Worm (Caenorhabditis elegans) whole organism, L3 larva: ENCODE results near the gene tbc-6.
A peak's percentile ranks its signal among the peaks of the same experiment; 100 is the strongest.

Experiments used
- ZK546.5 ChIP-seq: sonication (generic microtip); optimal IDR thresholded peaks from 2 replicates; lab custom pipeline; 2017; ENCODE audit warnings: missing biosample characterization, missing genetic modification characterization
- ceh-16 ChIP-seq: sonication (generic microtip); optimal IDR thresholded peaks from 2 replicates; lab custom pipeline; 2017; ENCODE audit warnings: missing biosample characterization, missing genetic modification characterization
- ceh-28 ChIP-seq: fragments of 150-350 bp; optimal IDR thresholded peaks from 2 replicates; lab custom pipeline; 2014; ENCODE audit warnings: missing biosample characterization, missing genetic modification reagents, missing genetic modification characterization
- ceh-82 ChIP-seq: fragments of 150-350 bp; optimal IDR thresholded peaks from 2 replicates; lab custom pipeline; 2014; ENCODE audit warnings: missing biosample characterization, missing genetic modification characterization
- ceh-9 ChIP-seq: sonication (generic microtip); optimal IDR thresholded peaks from 2 replicates; lab custom pipeline; 2018; ENCODE audit warnings: missing biosample characterization, missing genetic modification characterization
- daf-12 ChIP-seq: fragments of 150-350 bp; optimal IDR thresholded peaks from 2 replicates; lab custom pipeline; 2014; ENCODE audit warnings: missing biosample characterization, missing genetic modification reagents, missing genetic modification characterization
- egl-5 ChIP-seq: fragments of 150-350 bp; optimal IDR thresholded peaks from 2 replicates; lab custom pipeline; 2017; ENCODE audit warnings: missing biosample characterization, missing genetic modification reagents, missing genetic modification characterization, inconsistent platforms
- elt-2 ChIP-seq: sonication (generic microtip); optimal IDR thresholded peaks from 2 replicates; lab custom pipeline; 2016; ENCODE audit warnings: missing genetic modification reagents, mild to moderate bottlenecking, missing genetic modification characterization, missing compliant biosample characterization
- elt-3 ChIP-seq, 3 experiments: fragments of 150-350 bp in 1 of 3; sonication (generic microtip) in 2 of 3; optimal IDR thresholded peaks; 2 replicates in 2 of 3; 4 replicates in 1 of 3; lab custom pipeline; 2014 to 2017; ENCODE audit warnings: missing biosample characterization in 3 of 3, missing genetic modification characterization in 3 of 3
- eor-1 ChIP-seq, 2 experiments: fragments of 150-350 bp; optimal IDR thresholded peaks; 2 replicates each; lab custom pipeline; 2014 to 2018; ENCODE audit warnings: missing biosample characterization in 2 of 2, missing genetic modification characterization in 2 of 2
- fkh-10 ChIP-seq: sonication (generic microtip); optimal IDR thresholded peaks from 2 replicates; lab custom pipeline; 2017; ENCODE audit warnings: missing biosample characterization, missing genetic modification reagents, missing genetic modification characterization
- fkh-2 ChIP-seq: fragments of 150-350 bp; optimal IDR thresholded peaks from 2 replicates; lab custom pipeline; 2014; ENCODE audit warnings: missing biosample characterization, missing genetic modification reagents, missing genetic modification characterization
- fos-1 ChIP-seq: fragments of 150-350 bp; optimal IDR thresholded peaks from 2 replicates; lab custom pipeline; 2014; ENCODE audit warnings: missing biosample characterization, missing genetic modification characterization
- hmg-11 ChIP-seq: sonication (generic microtip); optimal IDR thresholded peaks from 2 replicates; lab custom pipeline; 2016; ENCODE audit warnings: missing genetic modification characterization, missing compliant biosample characterization
- jun-1 ChIP-seq: fragments of 150-350 bp; optimal IDR thresholded peaks from 2 replicates; lab custom pipeline; 2014; ENCODE audit warnings: missing biosample characterization, missing genetic modification reagents, missing genetic modification characterization
- lin-15B ChIP-seq: fragments of 150-350 bp; optimal IDR thresholded peaks from 2 replicates; lab custom pipeline; 2014; ENCODE audit warnings: missing biosample characterization, missing genetic modification characterization
- lin-39 ChIP-seq: fragments of 150-350 bp; optimal IDR thresholded peaks from 2 replicates; lab custom pipeline; 2018; ENCODE audit warnings: missing biosample characterization, missing genetic modification reagents, missing genetic modification characterization
- lsy-12 ChIP-seq: sonication (generic microtip); optimal IDR thresholded peaks from 2 replicates; lab custom pipeline; 2016; ENCODE audit warnings: mild to moderate bottlenecking, missing genetic modification characterization, missing compliant biosample characterization
- mdl-1 ChIP-seq: fragments of 150-350 bp; optimal IDR thresholded peaks from 2 replicates; lab custom pipeline; 2014; ENCODE audit warnings: missing biosample characterization, missing genetic modification characterization
- nfya-1 ChIP-seq: sonication (generic microtip); optimal IDR thresholded peaks from 2 replicates; lab custom pipeline; 2017; ENCODE audit warnings: missing genetic modification characterization, mild to moderate bottlenecking, missing compliant biosample characterization, antibody characterized with exemption, moderate library complexity; ENCODE audit not compliant: insufficient read depth
- nhr-11 ChIP-seq: fragments of 150-350 bp; optimal IDR thresholded peaks from 2 replicates; lab custom pipeline; 2014; ENCODE audit warnings: missing biosample characterization, missing genetic modification characterization
- nhr-23 ChIP-seq: fragments of 150-350 bp; optimal IDR thresholded peaks from 2 replicates; lab custom pipeline; 2014; ENCODE audit warnings: missing biosample characterization, missing genetic modification reagents, missing genetic modification characterization
- nhr-28 ChIP-seq: fragments of 150-350 bp; optimal IDR thresholded peaks from 2 replicates; lab custom pipeline; 2014; ENCODE audit warnings: missing biosample characterization, missing genetic modification characterization
- nhr-76 ChIP-seq: fragments of 150-350 bp; sonication (generic microtip); optimal IDR thresholded peaks from 5 replicates; lab custom pipeline; 2014; ENCODE audit warnings: missing biosample characterization, missing genetic modification characterization
- nhr-77 ChIP-seq: fragments of 150-350 bp; optimal IDR thresholded peaks from 2 replicates; lab custom pipeline; 2014; ENCODE audit warnings: missing biosample characterization, missing genetic modification characterization
- pha-4 ChIP-seq: fragments of 150-350 bp; optimal IDR thresholded peaks from 2 replicates; lab custom pipeline; 2014; ENCODE audit warnings: missing biosample characterization, missing genetic modification reagents, missing genetic modification characterization
- pqm-1 ChIP-seq: fragments of 150-350 bp; optimal IDR thresholded peaks from 2 replicates; lab custom pipeline; 2017; ENCODE audit warnings: missing biosample characterization, missing genetic modification characterization, inconsistent platforms
- sea-2 ChIP-seq: fragments of 150-350 bp; sonication (generic microtip); optimal IDR thresholded peaks from 4 replicates; lab custom pipeline; 2014; ENCODE audit warnings: missing biosample characterization, missing genetic modification reagents, missing genetic modification characterization
- skn-1 ChIP-seq: fragments of 150-350 bp; optimal IDR thresholded peaks from 2 replicates; lab custom pipeline; 2014; ENCODE audit warnings: missing biosample characterization, missing genetic modification characterization
- snpc-4 ChIP-seq: fragments of 150-350 bp; optimal IDR thresholded peaks from 2 replicates; lab custom pipeline; 2014; ENCODE audit warnings: missing biosample characterization, missing genetic modification characterization
- tbx-2 ChIP-seq: sonication (generic microtip); optimal IDR thresholded peaks from 2 replicates; lab custom pipeline; 2016; ENCODE audit warnings: mild to moderate bottlenecking, missing genetic modification characterization, missing compliant biosample characterization
- unc-39 ChIP-seq: sonication (generic microtip); optimal IDR thresholded peaks from 4 replicates; lab custom pipeline; 2017; ENCODE audit warnings: missing biosample characterization, missing genetic modification characterization
- unc-62 ChIP-seq: fragments of 150-350 bp; sonication (generic microtip); optimal IDR thresholded peaks from 4 replicates; lab custom pipeline; 2014; ENCODE audit warnings: missing biosample characterization, missing genetic modification reagents, missing genetic modification characterization
- ztf-4 ChIP-seq: fragments of 150-350 bp; optimal IDR thresholded peaks from 2 replicates; lab custom pipeline; 2014; ENCODE audit warnings: missing biosample characterization, missing genetic modification characterization

Gene tbc-6

ce11 chrII:6858201-6858600 lies 10.3 kb downstream of the tbc-6 start, which contains the start of gene dnj-5:
Gene dnj-5 (minus strand): TSS chrII:6858301.
- TF ChIP-seq hmg-11 (no peak), snpc-4 (tag; lab: Kevin White, UChicago) (no peak), pha-4 (tag; lab: Kevin White, UChicago) (no peak), mdl-1 (tag; lab: Kevin White, UChicago) (no peak), ceh-28 (no peak), ztf-4 (tag; lab: Kevin White, UChicago) (no peak), unc-39 (tag; lab: Kevin White, UChicago) (no peak), pqm-1 (no peak), ceh-9 (tag; lab: Kevin White, UChicago) (no peak), jun-1 (tag; lab: Kevin White, UChicago) (no peak), unc-62 (GFP tag; lab: Kevin White, UChicago) (no peak), eor-1 (tag; optimal IDR thresholded peaks at IDR 0.05; lab: Kevin White, UChicago) (no peak), ceh-82 (tag; lab: Kevin White, UChicago) (no peak), nhr-77 (no peak), fos-1 (tag; lab: Kevin White, UChicago) (no peak), nhr-23 (tag; lab: Kevin White, UChicago) (no peak)

- no peak for TF ChIP-seq eor-1 (tag; optimal IDR thresholded peaks at IDR 0.05; lab: Kevin White, UChicago)
- TF ChIP-seq skn-1 (tag; lab: Kevin White, UChicago), result no peak
- TF ChIP-seq elt-2 (tag; lab: Kevin White, UChicago), result peak; percentile 32
- peak; percentile 53 for TF ChIP-seq snpc-4 (tag; lab: Kevin White, UChicago)
- peak; percentile 43 for TF ChIP-seq nfya-1 (tag; lab: Kevin White, UChicago)
- TF ChIP-seq lin-39 (tag; lab: Kevin White, UChicago), result peak; percentile 17
- TF ChIP-seq ceh-16 (tag; lab: Kevin White, UChicago), result no peak
- peak; percentile 10 for TF ChIP-seq unc-62 (GFP tag; lab: Kevin White, UChicago)
- TF ChIP-seq lin-15B, result peak; percentile 8
- no peak for TF ChIP-seq ceh-28
- TF ChIP-seq ceh-82 (tag; lab: Kevin White, UChicago), result no peak
- peak; percentile 73 for TF ChIP-seq egl-5 (tag; lab: Kevin White, UChicago)
- peak; percentile 66 for TF ChIP-seq pha-4 (tag; lab: Kevin White, UChicago)
- peak; percentile 83 for TF ChIP-seq hmg-11
These were observed 10.9 kb downstream of the tbc-6 start for ce11 chrII:6858835-6859234.

ce11 chrII:6860043-6860442 lies 12.1 kb downstream of the tbc-6 start:
- no peak for TF ChIP-seq fkh-2 (tag; lab: Kevin White, UChicago)
- TF ChIP-seq snpc-4 (tag; lab: Kevin White, UChicago), result no peak

ce11 chrII:6863652-6864051 lies 15.7 kb downstream of the tbc-6 start, which contains the start of gene aff-1:
Gene aff-1 (minus strand): TSS chrII:6863752.
- TF ChIP-seq nhr-77, result no peak
- no peak for TF ChIP-seq lin-15B
- no peak for TF ChIP-seq nhr-76

- TF ChIP-seq nfya-1 (tag; lab: Kevin White, UChicago), result peak; percentile 17
- no peak for TF ChIP-seq egl-5 (tag; lab: Kevin White, UChicago)
- TF ChIP-seq, all 47 proteins: peak for 1
These were observed 22.9 kb downstream of the tbc-6 start, which contains the start of gene clhm-1 for ce11 chrII:6870803-6871202. Gene clhm-1 (minus strand): TSS chrII:6871009.

ce11 chrII:6872493-6872892 lies 24.6 kb downstream of the tbc-6 start, which contains the start of gene C44B7.5:
Gene C44B7.5 (minus strand): TSS chrII:6872593.
- TF ChIP-seq ZK546.5 (no peak), nhr-28 (tag; lab: Kevin White, UChicago) (no peak), lsy-12 (tag; lab: Kevin White, UChicago) (no peak), nhr-11 (no peak), snpc-4 (tag; lab: Kevin White, UChicago) (no peak), tbx-2 (tag; lab: Kevin White, UChicago) (no peak), sea-2 (no peak), unc-62 (GFP tag; lab: Kevin White, UChicago) (no peak), daf-12 (no peak), unc-39 (tag; lab: Kevin White, UChicago) (no peak), fkh-10 (GFP tag; lab: Kevin White, UChicago) (no peak), elt-2 (tag; lab: Kevin White, UChicago) (no peak), elt-3 (tag; optimal IDR thresholded peaks at IDR 0.05; lab: Kevin White, UChicago) (no peak), nfya-1 (tag; lab: Kevin White, UChicago) (no peak), ceh-82 (tag; lab: Kevin White, UChicago) (no peak), ceh-16 (tag; lab: Kevin White, UChicago) (no peak), skn-1 (tag; lab: Kevin White, UChicago) (no peak)
